Worm (Caenorhabditis elegans): ENCODE data around the gene fax-1.

The fax-1 gene

DNA sequence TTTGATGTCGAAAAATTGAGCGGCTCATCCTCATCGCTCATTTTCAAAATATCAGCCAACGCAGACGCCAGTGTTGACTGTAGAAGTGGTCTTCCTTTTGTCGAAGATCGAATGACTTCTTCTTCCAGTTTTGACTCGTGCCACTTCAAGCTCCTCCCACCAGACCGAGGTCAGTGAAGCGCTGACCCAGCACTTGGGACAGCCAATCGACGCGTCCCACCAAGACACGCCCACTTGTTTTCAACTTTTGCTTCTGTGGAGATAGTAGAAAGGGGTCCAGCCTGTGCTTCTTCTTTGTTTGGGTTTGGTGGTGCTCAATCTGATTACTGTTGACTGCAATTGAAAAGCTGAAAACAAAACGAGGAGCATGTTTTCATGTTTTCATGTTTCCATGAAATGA lies at the start of gene fax-1:
TSS of gene fax-1 (minus strand) at position 101 of the 400 bp plus-strand sequence.
- TF ChIP-seq zfh-2 (GFP tag; conservative IDR thresholded peaks at IDR 0.05) (0 out of 2 replicates have a peak, but pooled peaks have one; percentile 8), ceh-79 (tag; optimal IDR thresholded peaks at IDR 0.05) (no peak)

DNA sequence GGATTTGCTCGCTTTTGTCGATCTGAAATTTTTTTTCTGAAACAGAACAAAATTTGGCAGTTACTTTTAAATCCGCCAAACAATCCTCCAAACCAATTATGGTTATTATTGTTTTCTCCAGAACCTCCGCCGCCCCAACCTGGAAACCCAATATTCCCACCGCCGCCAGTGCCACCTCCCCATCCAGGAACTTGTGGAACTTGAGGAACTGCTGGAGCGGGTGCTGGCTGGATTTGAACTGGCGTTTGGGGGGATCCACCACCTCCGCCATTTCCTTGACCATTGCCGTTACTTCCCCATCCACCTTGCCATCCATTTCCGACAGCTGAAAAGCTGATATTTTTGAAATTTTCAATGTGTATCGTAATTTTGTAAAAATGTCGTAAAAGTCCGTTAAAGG lies 48.6 kb upstream of the fax-1 start:
- TF ChIP-seq ztf-6 (GFP tag; IDR thresholded peaks at IDR 0.05) = no peak
- peak; percentile 67 for TF ChIP-seq zfh-2 (GFP tag; conservative IDR thresholded peaks at IDR 0.05)

DNA sequence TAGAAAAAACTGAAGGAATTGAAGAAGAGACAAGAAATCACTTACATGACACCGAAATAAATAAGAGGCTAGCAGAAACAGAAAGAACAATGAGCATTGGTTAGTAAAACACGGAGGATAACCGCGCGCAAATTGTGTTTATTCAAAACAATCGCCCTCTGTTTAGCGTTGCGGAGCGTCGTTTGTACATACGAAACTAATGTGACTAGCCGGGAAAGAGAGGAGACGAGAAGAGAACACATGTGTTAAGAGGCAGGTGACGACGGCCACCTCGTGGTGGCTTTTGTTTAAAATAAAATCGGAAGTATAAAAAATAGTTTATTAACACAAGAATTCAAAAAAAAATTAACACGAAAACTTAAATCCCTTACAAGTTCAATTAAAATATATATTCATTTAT lies 46.7 kb upstream of the fax-1 start, which contains the start of gene F40F4.7:
TSS of gene F40F4.7 (minus strand) at position 122 of the 400 bp plus-strand sequence.
- TF ChIP-seq ceh-100 (GFP tag; IDR thresholded peaks at IDR 0.05) = no peak
- no peak for TF ChIP-seq bed-2 (GFP tag; IDR thresholded peaks at IDR 0.05)
- no peak for TF ChIP-seq gei-17 (GFP tag; optimal IDR thresholded peaks at IDR 0.05)
- peak; percentile 27 for TF ChIP-seq somi-1 (GFP tag; optimal IDR thresholded peaks at IDR 0.05)
- no peak for TF ChIP-seq nhr-179 (tag; optimal IDR thresholded peaks at IDR 0.05)
- peak; percentile 60; the same call in 1 of the 2 replicates for TF ChIP-seq nfyb-1 (GFP tag; IDR thresholded peaks at IDR 0.05)
- TF ChIP-seq dox-1 (GFP tag; IDR thresholded peaks at IDR 0.05) = 0 out of 2 replicates have a peak, but pooled peaks have one; percentile 12
- no peak for TF ChIP-seq cebp-1 (GFP tag; IDR thresholded peaks at IDR 0.05)
- TF ChIP-seq cebp-1 (tag; optimal IDR thresholded peaks at IDR 0.05) = peak; percentile 61
- TF ChIP-seq snpc-1.3 (tag; optimal IDR thresholded peaks at IDR 0.05; ENCODE audit: insufficient read depth) = no peak
- no peak for TF ChIP-seq rec-8 (tag; optimal IDR thresholded peaks at IDR 0.05)
- TF ChIP-seq Y53G8AR.9 (GFP tag; conservative IDR thresholded peaks at IDR 0.05) = 0 out of 2 replicates have a peak, but pooled peaks have one; percentile 39
- TF ChIP-seq F23B12.7 (tag; optimal IDR thresholded peaks at IDR 0.05; ENCODE audit: insufficient read depth) = peak; percentile 45
- peak; percentile 43 for TF ChIP-seq attf-5 (GFP tag; optimal IDR thresholded peaks at IDR 0.05)
- TF ChIP-seq zfh-2 (GFP tag; conservative IDR thresholded peaks at IDR 0.05) = no peak
- TF ChIP-seq sea-2 (GFP tag; IDR thresholded peaks at IDR 0.05) = no peak
- peak; percentile 3 for TF ChIP-seq tbp1 (GFP tag; optimal IDR thresholded peaks at IDR 0.05)
- TF ChIP-seq madf-10 (tag; optimal IDR thresholded peaks at IDR 0.05) = peak; percentile 3
- TF ChIP-seq ama-1 (optimal IDR thresholded peaks at IDR 0.05) = no peak
- TF ChIP-seq ama-1 (GFP tag; optimal IDR thresholded peaks at IDR 0.05) = no peak
- TF ChIP-seq K12H6.12 (tag; optimal IDR thresholded peaks at IDR 0.05) = no peak
- no peak for TF ChIP-seq F33H1.4 (GFP tag; IDR thresholded peaks at IDR 0.05)
- peak; percentile 69 for TF ChIP-seq nhr-80 (tag; optimal IDR thresholded peaks at IDR 0.05)
- peak; percentile 32 for TF ChIP-seq ceh-27 (GFP tag; optimal IDR thresholded peaks at IDR 0.05)
- TF ChIP-seq hmg-1.2 (GFP tag; IDR thresholded peaks at IDR 0.05) = 0 out of 2 replicates have a peak, but pooled peaks have one; percentile 7
- TF ChIP-seq pha-4 (tag; optimal IDR thresholded peaks at IDR 0.05) = peak; percentile 5
- no peak for TF ChIP-seq C06A6.2 (GFP tag; conservative IDR thresholded peaks at IDR 0.05)
- no peak for TF ChIP-seq Y56A3A.18 (GFP tag; IDR thresholded peaks at IDR 0.05)
- peak; percentile 91 for TF ChIP-seq attf-3 (GFP tag; conservative IDR thresholded peaks at IDR 0.05)
- peak; percentile 3 for TF ChIP-seq lin-54 (GFP tag; optimal IDR thresholded peaks at IDR 0.05)
- no peak for TF ChIP-seq madf-8 (GFP tag; conservative IDR thresholded peaks at IDR 0.05)
- peak; percentile 53 for TF ChIP-seq lin-40 (tag; optimal IDR thresholded peaks at IDR 0.05)

DNA sequence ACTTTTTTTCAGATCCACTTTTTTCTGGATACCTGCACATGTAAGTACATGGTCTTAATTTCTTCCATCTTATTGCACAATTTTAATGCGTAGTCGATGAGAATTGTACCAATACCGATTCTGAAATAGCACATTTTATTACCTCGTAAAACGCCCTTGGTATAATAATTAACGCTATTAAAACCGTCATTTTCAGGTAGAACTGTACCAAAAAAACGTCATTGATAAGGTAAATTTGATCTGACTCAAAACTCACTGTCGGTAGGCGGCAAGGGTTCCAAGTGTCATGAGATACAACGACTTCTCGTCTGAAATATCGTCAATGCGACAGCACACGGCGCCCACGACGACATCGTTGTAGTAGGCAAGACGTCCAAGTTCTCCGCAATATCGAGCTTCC lies 45.3 kb upstream of the fax-1 start:
- no peak for TF ChIP-seq ztf-22 (GFP tag; optimal IDR thresholded peaks at IDR 0.05)
- TF ChIP-seq nhr-80 (tag; optimal IDR thresholded peaks at IDR 0.05) = peak; percentile 18
- no peak for TF ChIP-seq nfya-1 (tag; optimal IDR thresholded peaks at IDR 0.05; ENCODE audit: borderline replicate concordance, insufficient read depth)
- no peak for TF ChIP-seq dox-1 (GFP tag; IDR thresholded peaks at IDR 0.05)
